Worm (Caenorhabditis elegans) whole organism, late embryonic: ENCODE measurements around the gene rad-50.

Experiments used
- ahr-1 ChIP-seq: sonication (generic microtip); optimal IDR thresholded peaks from 2 replicates; lab custom pipeline; 2016; ENCODE audit warnings: missing genetic modification characterization, missing compliant biosample characterization
- ama-1 ChIP-seq: fragments of 150-350 bp; optimal IDR thresholded peaks from 2 replicates; lab custom pipeline; 2014
- ceh-14 ChIP-seq: sonication (generic microtip); optimal IDR thresholded peaks from 2 replicates; lab custom pipeline; 2016; ENCODE audit warnings: missing genotype, missing genetic modification characterization, missing compliant biosample characterization
- ceh-18 ChIP-seq: sonication (generic microtip); optimal IDR thresholded peaks from 2 replicates; lab custom pipeline; 2016; ENCODE audit warnings: missing genetic modification characterization, missing compliant biosample characterization
- ceh-19 ChIP-seq: fragments of 200-800 bp; sonication (Bioruptor generic); optimal IDR thresholded peaks from 2 replicates; lab custom pipeline; 2018; ENCODE audit warnings: mild to moderate bottlenecking, missing genetic modification characterization, missing compliant biosample characterization
- ceh-24 ChIP-seq: sonication (generic microtip); optimal IDR thresholded peaks from 2 replicates; lab custom pipeline; 2016; ENCODE audit warnings: mild to moderate bottlenecking, missing genetic modification characterization, missing compliant biosample characterization
- che-1 ChIP-seq: sonication (generic microtip); optimal IDR thresholded peaks from 2 replicates; lab custom pipeline; 2016; ENCODE audit warnings: mild to moderate bottlenecking, missing genetic modification characterization, missing compliant biosample characterization
- fkh-6 ChIP-seq: sonication (generic microtip); optimal IDR thresholded peaks from 2 replicates; lab custom pipeline; 2016; ENCODE audit warnings: missing genetic modification characterization, missing compliant biosample characterization
- mec-3 ChIP-seq: sonication (generic microtip); optimal IDR thresholded peaks from 2 replicates; lab custom pipeline; 2016; ENCODE audit warnings: borderline replicate concordance, missing genetic modification characterization, missing compliant biosample characterization
- pat-9 ChIP-seq: fragments of 200-800 bp; sonication (Bioruptor generic); optimal IDR thresholded peaks from 2 replicates; lab custom pipeline; 2018; ENCODE audit warnings: mild to moderate bottlenecking, missing genetic modification characterization, moderate library complexity, missing compliant biosample characterization
- pqm-1 ChIP-seq: sonication (generic microtip); optimal IDR thresholded peaks from 2 replicates; lab custom pipeline; 2016; ENCODE audit warnings: missing genetic modification characterization, missing compliant biosample characterization
- pros-1 ChIP-seq: fragments of 150-350 bp; optimal IDR thresholded peaks from 2 replicates; lab custom pipeline; 2014; ENCODE audit warnings: missing biosample characterization, missing genetic modification reagents, missing genetic modification characterization
- unc-55 ChIP-seq: sonication (generic microtip); optimal IDR thresholded peaks from 2 replicates; lab custom pipeline; 2017; ENCODE audit warnings: missing biosample characterization, missing genetic modification reagents, missing genetic modification characterization
- unc-86 ChIP-seq: sonication (generic microtip); optimal IDR thresholded peaks from 2 replicates; lab custom pipeline; 2016; ENCODE audit warnings: missing genetic modification characterization, missing compliant biosample characterization

ce11 chrV:12245777-12246452 lies 469 bp downstream of the rad-50 start:
- no peak for TF ChIP-seq ceh-14 (tag; lab: Kevin White, UChicago)
- TF ChIP-seq mec-3 (tag; lab: Kevin White, UChicago): no peak
- no peak for TF ChIP-seq ama-1
- no peak for TF ChIP-seq ceh-19
- TF ChIP-seq ahr-1 (tag; lab: Kevin White, UChicago): no peak
- TF ChIP-seq pros-1 (tag; lab: Kevin White, UChicago): no peak
- no peak for TF ChIP-seq unc-55 (GFP tag; lab: Kevin White, UChicago)
- TF ChIP-seq ceh-24: no peak
- no peak for TF ChIP-seq ceh-18 (tag; lab: Kevin White, UChicago)
- no peak for TF ChIP-seq fkh-6 (tag; lab: Kevin White, UChicago)
- TF ChIP-seq che-1 (tag; lab: Kevin White, UChicago): no peak
- TF ChIP-seq pat-9 (tag; lab: Kevin White, UChicago): no peak
- no peak for TF ChIP-seq pqm-1 (tag; lab: Kevin White, UChicago)
- no peak for TF ChIP-seq unc-86
